Fruit fly (Drosophila melanogaster): ENCODE data around the gene Nup205.
A peak's percentile ranks its signal among the peaks of the same experiment; 100 is the strongest.

The Nup205 gene

DNA sequence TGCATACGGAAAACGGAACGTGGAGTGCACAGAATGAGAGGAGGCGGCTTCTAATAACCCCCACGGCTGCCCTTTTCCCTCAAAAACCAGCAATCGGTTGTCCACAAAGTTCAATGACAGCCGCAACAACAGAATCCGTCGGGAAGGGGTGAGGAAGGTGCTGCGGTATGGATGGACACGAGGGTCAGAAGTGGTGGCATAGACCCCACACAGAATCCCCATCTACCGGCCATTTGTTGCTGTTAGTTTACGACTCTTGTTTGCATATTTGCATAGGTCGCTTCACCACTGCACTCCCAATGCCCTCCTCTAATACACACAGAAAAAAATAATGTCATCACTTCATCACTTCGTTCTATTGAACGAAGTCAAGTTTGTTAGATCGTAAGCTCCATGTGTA is 12.9 kb upstream of the Nup205 start (continued):
- TF ChIP-seq prd (optimal IDR thresholded peaks at IDR 0.05) (no peak), prd (GFP tag; IDR thresholded peaks at IDR 0.05) (0 out of 3 replicates have a peak, but pooled peaks have one; percentile 5), salm (tag; optimal IDR thresholded peaks at IDR 0.05) (no peak), Blimp-1 (GFP tag; optimal IDR thresholded peaks at IDR 0.05) (peak; percentile 13), Hr78 (GFP tag; optimal IDR thresholded peaks at IDR 0.05) (peak in 1 of 2 experiments; percentile 57), h (optimal IDR thresholded peaks at IDR 0.05) (no peak), CG13296 (GFP tag; optimal IDR thresholded peaks at IDR 0.05) (no peak), lola (GFP tag; optimal IDR thresholded peaks at IDR 0.05) (peak in 1 of 3 experiments; percentile 17), MESR4 (GFP tag; optimal IDR thresholded peaks at IDR 0.05) (no peak), CG5180 (GFP tag; optimal IDR thresholded peaks at IDR 0.05) (no peak), sens (GFP tag) (peak; percentile 89), CG6854 (GFP tag; optimal IDR thresholded peaks at IDR 0.05) (no peak), CG10979 (tag; optimal IDR thresholded peaks at IDR 0.05) (peak; percentile 19), CG34422 (GFP tag; IDR thresholded peaks at IDR 0.05) (no peak), CG17385 (GFP tag; optimal IDR thresholded peaks at IDR 0.05) (no peak), CG10321 (GFP tag; IDR thresholded peaks at IDR 0.05) (no peak), fd102C (GFP tag; optimal IDR thresholded peaks at IDR 0.05) (no peak), disco-r (GFP tag; optimal IDR thresholded peaks at IDR 0.05) (no peak), CG6813 (GFP tag; optimal IDR thresholded peaks at IDR 0.05) (peak; percentile 37), Eip74EF (GFP tag; optimal IDR thresholded peaks at IDR 0.05) (no peak), CG9876 (GFP tag; optimal IDR thresholded peaks at IDR 0.05) (no peak), CG9727 (GFP tag; optimal IDR thresholded peaks at IDR 0.05) (peak; percentile 59), seq (GFP tag; IDR thresholded peaks at IDR 0.05) (no peak), D (optimal IDR thresholded peaks at IDR 0.05) (no peak), D (GFP tag; optimal IDR thresholded peaks at IDR 0.05) (peak; percentile 18), gsb-n (tag; optimal IDR thresholded peaks at IDR 0.05) (peak; percentile 3), dmrt11E (tag; optimal IDR thresholded peaks at IDR 0.05) (peak; percentile 40), Lpt (GFP tag; optimal IDR thresholded peaks at IDR 0.05) (no peak), CG7745 (tag; optimal IDR thresholded peaks at IDR 0.05) (no peak), CG15011 (GFP tag; optimal IDR thresholded peaks at IDR 0.05) (no peak), vvl (GFP tag; IDR thresholded peaks at IDR 0.05) (0 out of 2 replicates have a peak, but pooled peaks have one; percentile 18), CG8089 (GFP tag; optimal IDR thresholded peaks at IDR 0.05) (no peak), wek (GFP tag; optimal IDR thresholded peaks at IDR 0.05) (peak; percentile 19), CG3726 (GFP tag; IDR thresholded peaks at IDR 0.05) (no peak), jigr1 (GFP tag; IDR thresholded peaks at IDR 0.05) (no peak), dpn (GFP tag; optimal IDR thresholded peaks at IDR 0.05) (no peak), Ada2b (GFP tag; IDR thresholded peaks at IDR 0.05) (no peak), ATbp (GFP tag; optimal IDR thresholded peaks at IDR 0.05) (peak; percentile 38), pita (GFP tag; optimal IDR thresholded peaks at IDR 0.05) (no peak), Dbx (GFP tag; IDR thresholded peaks at IDR 0.05) (no peak), CG1603 (tag; optimal IDR thresholded peaks at IDR 0.05) (peak; percentile 43), otp (GFP tag; IDR thresholded peaks at IDR 0.05) (no peak; the same call in 2 of the 3 replicates), CG6765 (GFP tag; optimal IDR thresholded peaks at IDR 0.05) (no peak), Antp (GFP tag; optimal IDR thresholded peaks at IDR 0.05) (peak; percentile 8), pan (optimal IDR thresholded peaks at IDR 0.05) (no peak), pan (GFP tag; optimal IDR thresholded peaks at IDR 0.05 in 1 of 2, IDR thresholded peaks at IDR 0.05 in 1 of 2) (no peak), CG9437 (GFP tag; optimal IDR thresholded peaks at IDR 0.05) (no peak), CG12155 (GFP tag; optimal IDR thresholded peaks at IDR 0.05) (no peak), CG14667 (GFP tag; IDR thresholded peaks at IDR 0.05) (no peak), da (GFP tag; optimal IDR thresholded peaks at IDR 0.05) (no peak), Elba2 (GFP tag; optimal IDR thresholded peaks at IDR 0.05) (no peak), NC2β (GFP tag; optimal IDR thresholded peaks at IDR 0.05) (peak; percentile 7)

Data from whole organism, embryonic.